Worm (Caenorhabditis elegans): ENCODE results near the gene idpp-3.

Gene idpp-3

DNA sequence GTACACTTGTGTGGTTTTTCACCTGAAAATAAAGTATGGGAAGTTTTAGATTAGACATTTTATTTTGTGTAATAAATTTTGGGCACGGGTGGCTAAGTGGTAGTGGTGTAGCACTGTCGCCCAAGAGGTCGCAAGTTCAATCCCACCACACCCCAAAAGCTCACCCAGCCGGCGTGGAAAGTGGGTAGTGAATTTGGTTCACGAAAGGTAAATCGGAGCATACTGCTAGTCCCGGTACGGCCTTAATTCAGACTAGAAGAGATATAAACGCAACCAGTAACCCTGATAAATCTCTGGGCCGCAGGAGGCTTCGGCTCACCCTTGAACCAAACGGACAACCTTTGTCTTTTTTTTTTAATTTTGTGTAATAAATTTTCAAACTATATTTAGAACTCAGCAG lies 9.6 kb downstream of the idpp-3 start:
- TF ChIP-seq syd-9 (tag; optimal IDR thresholded peaks at IDR 0.05) (no peak), F13H6.1 (tag; optimal IDR thresholded peaks at IDR 0.05) (no peak), pat-9 (tag; optimal IDR thresholded peaks at IDR 0.05) (no peak), ref-2 (tag; optimal IDR thresholded peaks at IDR 0.05) (no peak), ceh-19 (GFP tag; optimal IDR thresholded peaks at IDR 0.05) (no peak), ceh-30 (tag; optimal IDR thresholded peaks at IDR 0.05) (no peak), ceh-31 (tag; optimal IDR thresholded peaks at IDR 0.05) (no peak), madf-2 (tag; optimal IDR thresholded peaks at IDR 0.05) (no peak), ceh-34 (tag; optimal IDR thresholded peaks at IDR 0.05) (no peak), unc-55 (GFP tag; optimal IDR thresholded peaks at IDR 0.05) (no peak), pha-2 (tag; optimal IDR thresholded peaks at IDR 0.05) (no peak), ztf-16 (tag; optimal IDR thresholded peaks at IDR 0.05) (no peak)

DNA sequence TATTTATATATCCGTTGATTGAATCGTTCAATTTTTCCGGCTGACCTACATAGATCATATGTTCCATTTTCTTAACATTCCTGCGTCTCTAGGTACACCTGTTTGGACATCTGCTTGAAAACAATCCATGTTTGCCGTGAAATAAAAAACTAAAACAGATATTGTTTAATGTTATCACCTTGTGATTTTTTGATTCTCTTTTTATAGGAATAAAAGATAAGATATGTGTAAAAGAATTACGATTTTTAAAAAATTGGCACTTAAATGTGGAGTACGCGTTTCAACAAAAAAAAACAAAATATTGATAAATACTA lies 14.1 kb downstream of the idpp-3 start:
- no peak for TF ChIP-seq fkh-10 (GFP tag; optimal IDR thresholded peaks at IDR 0.05)
- TF ChIP-seq F13H6.1 (tag; optimal IDR thresholded peaks at IDR 0.05), result no peak

DNA sequence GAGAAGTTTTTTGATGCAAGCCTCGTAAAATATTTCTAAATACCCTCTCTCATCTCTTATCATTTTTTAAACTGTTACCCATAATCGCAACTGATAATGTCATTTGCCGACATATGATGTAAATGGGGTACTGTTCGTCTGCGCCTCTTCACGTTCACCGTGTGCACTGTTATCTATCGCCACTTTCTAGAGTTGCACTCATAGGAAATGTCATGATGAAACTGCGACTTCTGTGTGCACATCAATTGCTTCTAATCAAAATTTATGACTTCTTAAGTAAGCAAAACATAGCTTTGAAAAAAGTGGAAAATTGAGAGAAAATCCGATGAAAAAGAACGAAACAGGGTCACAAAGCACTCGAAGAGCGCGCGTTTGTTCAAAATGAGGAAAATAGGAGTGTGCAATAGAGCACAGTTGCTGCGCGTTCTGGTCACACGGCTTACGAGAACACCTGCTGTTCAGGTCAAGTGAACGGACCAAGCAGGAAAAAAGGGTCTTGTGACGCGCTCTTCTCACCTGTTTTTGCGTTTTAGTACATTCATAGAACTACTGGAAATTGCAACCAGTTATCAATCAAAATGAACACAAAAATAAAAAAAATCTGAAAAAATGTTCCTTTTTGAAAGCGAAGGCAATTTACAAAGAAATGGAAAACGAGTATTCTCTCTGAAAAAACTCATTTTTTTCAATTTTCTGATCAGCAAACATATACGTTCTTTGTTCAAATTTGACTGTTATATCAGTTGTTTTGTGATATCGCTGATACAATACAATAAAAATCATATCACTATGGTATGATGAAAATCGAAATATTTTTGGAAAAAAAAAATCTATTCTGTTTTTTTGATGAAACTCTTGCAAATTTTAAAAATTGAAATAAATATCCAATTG lies 14.7 kb downstream of the idpp-3 start:
- TF ChIP-seq eyg-1 (tag; optimal IDR thresholded peaks at IDR 0.05) (no peak), tbx-7 (tag; optimal IDR thresholded peaks at IDR 0.05) (no peak), ceh-9 (tag; optimal IDR thresholded peaks at IDR 0.05) (no peak), tbx-2 (tag; optimal IDR thresholded peaks at IDR 0.05) (peak; percentile 24), elt-2 (tag; optimal IDR thresholded peaks at IDR 0.05) (peak; percentile 93), sdc-2 (tag; optimal IDR thresholded peaks at IDR 0.05) (peak; percentile 8), hlh-30 (tag; optimal IDR thresholded peaks at IDR 0.05; ENCODE audit: insufficient read depth) (peak; percentile 92), pqm-1 (tag; optimal IDR thresholded peaks at IDR 0.05) (peak; percentile 12), hlh-13 (GFP tag; optimal IDR thresholded peaks at IDR 0.05) (no peak)

DNA sequence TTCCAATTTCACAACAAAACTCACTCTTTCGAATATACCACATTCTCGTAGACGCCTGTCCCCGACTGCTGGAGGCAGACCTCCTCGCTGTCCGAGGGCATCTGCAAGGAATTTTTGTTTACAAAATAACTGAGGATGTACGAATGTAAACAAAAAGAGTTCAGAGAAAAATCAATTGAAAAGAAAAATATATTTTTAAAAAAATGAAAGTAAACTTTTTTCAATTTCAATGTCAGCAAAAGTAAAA lies 15.2 kb downstream of the idpp-3 start, which contains the start of gene mrp-5:
TSS of gene mrp-5 (minus strand) at position 101 of the 247 bp plus-strand sequence.
- TF ChIP-seq pag-3 (tag; optimal IDR thresholded peaks at IDR 0.05; ENCODE audit: borderline replicate concordance) (no peak), ceh-22 (tag; optimal IDR thresholded peaks at IDR 0.05) (no peak), pqm-1 (tag; optimal IDR thresholded peaks at IDR 0.05) (no peak), T23F11.4 (GFP tag; optimal IDR thresholded peaks at IDR 0.05) (no peak), pat-9 (tag; optimal IDR thresholded peaks at IDR 0.05) (no peak), elt-2 (tag; optimal IDR thresholded peaks at IDR 0.05) (no peak), nfya-1 (tag; optimal IDR thresholded peaks at IDR 0.05) (no peak), ceh-18 (tag; optimal IDR thresholded peaks at IDR 0.05) (no peak), lim-6 (tag; optimal IDR thresholded peaks at IDR 0.05) (no peak), npax-4 (tag; optimal IDR thresholded peaks at IDR 0.05) (no peak), pax-1 (tag; optimal IDR thresholded peaks at IDR 0.05) (no peak), gmeb-2 (tag; optimal IDR thresholded peaks at IDR 0.05) (no peak), ceh-48 (tag; optimal IDR thresholded peaks at IDR 0.05) (no peak), pha-4 (tag; optimal IDR thresholded peaks at IDR 0.05) (no peak)

DNA sequence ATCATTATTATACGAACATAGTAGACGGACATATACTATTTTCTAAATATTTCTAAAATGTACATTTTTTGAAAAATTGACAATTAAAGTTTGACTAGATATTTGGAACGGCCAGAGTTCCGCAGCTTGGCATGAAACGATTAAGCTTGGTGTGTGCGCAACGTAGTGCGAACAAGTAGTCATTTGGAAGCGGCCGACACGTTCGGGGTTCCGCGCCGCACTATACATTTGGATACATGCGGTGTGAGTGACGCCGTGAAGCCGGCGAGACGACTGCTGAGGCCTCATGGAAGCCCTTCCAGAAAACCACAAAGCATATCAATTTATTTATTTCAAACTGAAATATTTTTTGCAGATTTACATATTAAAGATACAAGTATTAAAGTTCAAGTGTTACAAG lies 23.2 kb downstream of the idpp-3 start:
- TF ChIP-seq fax-1 (tag; optimal IDR thresholded peaks at IDR 0.05), result no peak
- no peak for TF ChIP-seq mec-3 (tag; optimal IDR thresholded peaks at IDR 0.05; ENCODE audit: borderline replicate concordance)
- TF ChIP-seq nhr-11 (tag; optimal IDR thresholded peaks at IDR 0.05), result no peak
- no peak for TF ChIP-seq ceh-31 (tag; optimal IDR thresholded peaks at IDR 0.05)
- TF ChIP-seq elt-4 (tag; optimal IDR thresholded peaks at IDR 0.05), result no peak
- TF ChIP-seq npax-4 (tag; optimal IDR thresholded peaks at IDR 0.05), result no peak
- TF ChIP-seq pag-3 (tag; optimal IDR thresholded peaks at IDR 0.05; ENCODE audit: borderline replicate concordance), result no peak
- TF ChIP-seq fkh-10 (GFP tag; optimal IDR thresholded peaks at IDR 0.05), result no peak
- no peak for TF ChIP-seq unc-86 (tag; optimal IDR thresholded peaks at IDR 0.05)
- TF ChIP-seq Y22D7AL.16 (tag; optimal IDR thresholded peaks at IDR 0.05), result no peak
- no peak for TF ChIP-seq ceh-45 (GFP tag; IDR thresholded peaks at IDR 0.05)
